Fruit fly (Drosophila melanogaster) whole organism, prepupa: ENCODE data around the gene CG14082.

ENCODE experiments used
- Blimp-1 ChIP-seq: fragments of 200-800 bp; sonication (Bioruptor generic); optimal IDR thresholded peaks from 3 replicates; lab custom pipeline; 2017; ENCODE audit warnings: missing biosample characterization, missing genetic modification characterization, mild to moderate bottlenecking, moderate library complexity, missing genetic modification reagents
- CG10631 ChIP-seq: fragments of 200-800 bp; sonication (Bioruptor generic); optimal IDR thresholded peaks from 2 replicates; lab custom pipeline; 2016; ENCODE audit warnings: missing biosample characterization, missing genetic modification characterization
- CG10669 ChIP-seq: fragments of 200-800 bp; sonication (Bioruptor generic); optimal IDR thresholded peaks from 3 replicates; lab custom pipeline; 2018; ENCODE audit warnings: missing biosample characterization, mild to moderate bottlenecking, missing genetic modification characterization, moderate library complexity
- CG11762 ChIP-seq: fragments of 200-800 bp; sonication (Bioruptor generic); optimal IDR thresholded peaks from 3 replicates; lab custom pipeline; 2016; ENCODE audit warnings: missing biosample characterization, missing genetic modification characterization; ENCODE audit not compliant: insufficient read depth
- CG15336 ChIP-seq: fragments of 200-800 bp; sonication (Bioruptor generic); IDR thresholded peaks from 2 replicates; pipeline ENCODE4 v1.3.6; 2022; ENCODE audit warnings: missing biosample characterization, missing genetic modification characterization
- CG3032 ChIP-seq: fragments of 200-800 bp; optimal IDR thresholded peaks from 2 replicates; lab custom pipeline; 2019; ENCODE audit warnings: missing biosample characterization, mild to moderate bottlenecking, missing genetic modification characterization, moderate library complexity
- CG32006 ChIP-seq: fragments of 200-800 bp; sonication (Bioruptor generic); optimal IDR thresholded peaks from 3 replicates; lab custom pipeline; 2017; ENCODE audit warnings: missing biosample characterization, mild to moderate bottlenecking, missing genetic modification characterization
- CG34406 ChIP-seq: fragments of 200-800 bp; sonication (Bioruptor generic); optimal IDR thresholded peaks from 3 replicates; lab custom pipeline; 2016; ENCODE audit warnings: missing biosample characterization, missing genetic modification characterization
- CG3919 ChIP-seq: fragments of 200-800 bp; sonication (Bioruptor generic); optimal IDR thresholded peaks from 3 replicates; lab custom pipeline; 2016; ENCODE audit warnings: missing biosample characterization, missing genetic modification characterization
- CG4318 ChIP-seq: fragments of 200-800 bp; sonication (Bioruptor generic); optimal IDR thresholded peaks from 3 replicates; lab custom pipeline; 2017; ENCODE audit warnings: missing biosample characterization, mild to moderate bottlenecking, missing genetic modification characterization
- CG6163 ChIP-seq: fragments of 200-800 bp; sonication (Bioruptor generic); IDR thresholded peaks from 3 replicates; pipeline ENCODE4 v1.3.6; 2022; ENCODE audit warnings: missing biosample characterization, missing genetic modification characterization
- CG6792 ChIP-seq: fragments of 200-800 bp; sonication (Bioruptor generic); optimal IDR thresholded peaks from 3 replicates; lab custom pipeline; 2016; ENCODE audit warnings: missing biosample characterization, missing genetic modification characterization
- CG6808 ChIP-seq: fragments of 200-800 bp; sonication (Bioruptor generic); optimal IDR thresholded peaks from 3 replicates; lab custom pipeline; 2017; ENCODE audit warnings: missing biosample characterization, missing genetic modification characterization, mild to moderate bottlenecking, moderate library complexity, missing genetic modification reagents
- CG7368 ChIP-seq: fragments of 200-800 bp; sonication (Bioruptor generic); optimal IDR thresholded peaks from 3 replicates; lab custom pipeline; 2016; ENCODE audit warnings: missing biosample characterization, missing genetic modification characterization
- CG8119 ChIP-seq: fragments of 200-800 bp; sonication (Bioruptor generic); IDR thresholded peaks from 3 replicates; pipeline ENCODE4 v1.3.6; 2022; ENCODE audit warnings: missing biosample characterization, missing genetic modification characterization
- Eip75B ChIP-seq: fragments of 200-800 bp; sonication (Bioruptor generic); optimal IDR thresholded peaks from 3 replicates; lab custom pipeline; 2016; ENCODE audit warnings: missing biosample characterization, missing genetic modification characterization
- Eip78C ChIP-seq: fragments of 200-800 bp; sonication (Bioruptor generic); peaks from one replicate; lab custom pipeline; 2016; ENCODE audit warnings: missing biosample characterization, missing genetic modification characterization
- Ets96B ChIP-seq: fragments of 200-800 bp; optimal IDR thresholded peaks from 2 replicates; lab custom pipeline; 2019; ENCODE audit warnings: missing biosample characterization, mild to moderate bottlenecking, missing genetic modification characterization, moderate library complexity
- Gug ChIP-seq: fragments of 200-800 bp; sonication (Bioruptor generic); IDR thresholded peaks from 2 replicates; pipeline ENCODE4 v1.3.6; 2022; ENCODE audit warnings: missing biosample characterization, missing genetic modification characterization
- Hr39 ChIP-seq: fragments of 200-800 bp; sonication (Bioruptor generic); optimal IDR thresholded peaks from 2 replicates; lab custom pipeline; 2016; ENCODE audit warnings: missing biosample characterization, missing genetic modification characterization
- Hr4 ChIP-seq: fragments of 200-800 bp; sonication (Bioruptor generic); optimal IDR thresholded peaks from 3 replicates; lab custom pipeline; 2016; ENCODE audit warnings: missing biosample characterization, missing genetic modification characterization
- Met ChIP-seq: fragments of 200-800 bp; sonication (Bioruptor generic); optimal IDR thresholded peaks from 3 replicates; lab custom pipeline; 2016; ENCODE audit warnings: missing biosample characterization, missing genetic modification characterization
- OdsH ChIP-seq: fragments of 200-800 bp; sonication (Bioruptor generic); optimal IDR thresholded peaks from 3 replicates; lab custom pipeline; 2016; ENCODE audit warnings: missing biosample characterization, missing genetic modification characterization
- Sox14 ChIP-seq: fragments of 200-800 bp; sonication (Bioruptor generic); optimal IDR thresholded peaks from 3 replicates; lab custom pipeline; 2016; ENCODE audit warnings: missing biosample characterization, missing genetic modification characterization
- Sox15 ChIP-seq: fragments of 200-800 bp; sonication (Bioruptor generic); optimal IDR thresholded peaks from 3 replicates; lab custom pipeline; 2016; ENCODE audit warnings: missing biosample characterization, missing genetic modification characterization
- achi ChIP-seq: fragments of 200-800 bp; sonication (Bioruptor generic); optimal IDR thresholded peaks from 3 replicates; lab custom pipeline; 2016; ENCODE audit warnings: missing biosample characterization, missing genetic modification characterization
- acj6 ChIP-seq: fragments of 200-800 bp; sonication (Bioruptor generic); optimal IDR thresholded peaks from 3 replicates; lab custom pipeline; 2016; ENCODE audit warnings: missing biosample characterization, missing genetic modification characterization
- cyc ChIP-seq: fragments of 200-800 bp; sonication (Bioruptor generic); optimal IDR thresholded peaks from 3 replicates; lab custom pipeline; 2016; ENCODE audit warnings: missing biosample characterization, missing genetic modification characterization
- eg ChIP-seq: fragments of 200-800 bp; sonication (Bioruptor generic); IDR thresholded peaks from 3 replicates; pipeline ENCODE4 v1.3.6; 2022; ENCODE audit warnings: missing biosample characterization, missing genetic modification characterization
- esn ChIP-seq: fragments of 200-800 bp; sonication (Bioruptor generic); optimal IDR thresholded peaks from 2 replicates; lab custom pipeline; 2016; ENCODE audit warnings: missing biosample characterization, mild to moderate bottlenecking, missing genetic modification characterization, moderate library complexity
- fd85E ChIP-seq: fragments of 200-800 bp; sonication (Bioruptor generic); optimal IDR thresholded peaks from 3 replicates; lab custom pipeline; 2016; ENCODE audit warnings: missing biosample characterization, missing genetic modification characterization
- fkh ChIP-seq: fragments of 200-800 bp; sonication (Bioruptor generic); optimal IDR thresholded peaks from 3 replicates; lab custom pipeline; 2017; ENCODE audit warnings: missing biosample characterization, mild to moderate bottlenecking, missing genetic modification characterization, moderate library complexity
- lz ChIP-seq: fragments of 200-800 bp; sonication (Bioruptor generic); optimal IDR thresholded peaks from 3 replicates; lab custom pipeline; 2016; ENCODE audit warnings: missing biosample characterization, missing genetic modification characterization
- net ChIP-seq: fragments of 200-800 bp; sonication (Bioruptor generic); optimal IDR thresholded peaks from 3 replicates; lab custom pipeline; 2016; ENCODE audit warnings: missing biosample characterization, missing genetic modification characterization
- pdm3 ChIP-seq: fragments of 200-800 bp; sonication (Bioruptor generic); optimal IDR thresholded peaks from 3 replicates; lab custom pipeline; 2016; ENCODE audit warnings: missing biosample characterization, missing genetic modification characterization
- salr ChIP-seq, 2 experiments: fragments of 200-800 bp; sonication (Bioruptor generic); optimal IDR thresholded peaks; 3 replicates each; lab custom pipeline; 2016 to 2018; ENCODE audit warnings: missing biosample characterization in 2 of 2, missing genetic modification characterization in 2 of 2, mild to moderate bottlenecking in 1 of 2
- spab ChIP-seq: fragments of 200-800 bp; sonication (Bioruptor generic); optimal IDR thresholded peaks from 2 replicates; lab custom pipeline; 2017; ENCODE audit warnings: missing biosample characterization, mild to moderate bottlenecking, missing genetic modification characterization, missing genetic modification reagents
- ss ChIP-seq, 2 experiments: fragments of 200-800 bp; sonication (Bioruptor generic); optimal IDR thresholded peaks; 2 replicates in 1 of 2; 3 replicates in 1 of 2; lab custom pipeline; 2017 to 2018; ENCODE audit warnings: mild to moderate bottlenecking in 2 of 2, missing biosample characterization in 2 of 2, missing genetic modification characterization in 2 of 2, moderate library complexity in 1 of 2
- svp ChIP-seq: fragments of 200-800 bp; sonication (Bioruptor generic); peaks from one replicate; lab custom pipeline; 2016; ENCODE audit warnings: missing biosample characterization, missing genetic modification characterization

Gene CG14082

dm6 chr3L:19079067-19079466 is 59.7 kb downstream of the CG14082 start (continued):
- TF ChIP-seq Eip75B (GFP tag; lab: Kevin White, UChicago) (no peak), fkh (GFP tag; lab: Kevin White, UChicago) (no peak), CG11762 (no peak), pdm3 (GFP tag; lab: Kevin White, UChicago) (no peak), achi (GFP tag; lab: Kevin White, UChicago) (no peak), Sox14 (GFP tag; lab: Kevin White, UChicago) (no peak), spab (GFP tag; lab: Kevin White, UChicago) (no peak), CG6808 (GFP tag; lab: Kevin White, UChicago) (peak; percentile 10)
- TF ChIP-seq, all 60 proteins: peak for 10

- TF ChIP-seq Ets96B (tag; lab: Kevin White, UChicago) = peak; percentile 23
- peak; percentile 7 for TF ChIP-seq CG3919 (GFP tag; lab: Kevin White, UChicago)
- no peak for TF ChIP-seq Sox15 (GFP tag; lab: Kevin White, UChicago)
- peak; percentile 64 for TF ChIP-seq Eip78C (GFP tag; lab: Kevin White, UChicago)
- TF ChIP-seq Blimp-1 = no peak
- peak; percentile 10 for TF ChIP-seq esn (GFP tag; lab: Kevin White, UChicago)
- peak; percentile 16 for TF ChIP-seq OdsH (GFP tag; lab: Kevin White, UChicago)
- peak; percentile 12 for TF ChIP-seq CG34406 (GFP tag; lab: Kevin White, UChicago)
- TF ChIP-seq eg (GFP tag; lab: Robert Waterston, UW) = peak; percentile 63
- peak; percentile 3 for TF ChIP-seq Hr4
- peak; percentile 6 for TF ChIP-seq CG10669 (GFP tag; lab: Kevin White, UChicago)
- TF ChIP-seq cyc (GFP tag; lab: Kevin White, UChicago) = no peak
- peak; percentile 9 for TF ChIP-seq CG6792 (GFP tag; lab: Kevin White, UChicago)
- TF ChIP-seq Met = peak; percentile 24
- no peak for TF ChIP-seq lz (GFP tag; lab: Kevin White, UChicago)
- TF ChIP-seq CG3032 (tag; lab: Kevin White, UChicago) = peak; percentile 20
- peak; percentile 70 for TF ChIP-seq svp
- TF ChIP-seq CG10631 (GFP tag; lab: Kevin White, UChicago) = peak; percentile 46
- peak in 1 of 2 experiments; percentile 28 for TF ChIP-seq salr (GFP tag; optimal IDR thresholded peaks at IDR 0.05; lab: Kevin White, UChicago)
- peak; percentile 56; the same call in 1 of the 2 replicates for TF ChIP-seq Gug
- TF ChIP-seq CG6163 (GFP tag; lab: Robert Waterston, UW) = peak; percentile 59
- peak; percentile 54; the same call in 2 of the 3 replicates for TF ChIP-seq CG8119 (GFP tag; lab: Robert Waterston, UW)
- TF ChIP-seq Eip75B (GFP tag; lab: Kevin White, UChicago) = no peak
- no peak for TF ChIP-seq Hr39 (GFP tag; lab: Kevin White, UChicago)
- TF ChIP-seq achi (GFP tag; lab: Kevin White, UChicago) = peak; percentile 19
- TF ChIP-seq ss (GFP tag; optimal IDR thresholded peaks at IDR 0.05; lab: Kevin White, UChicago) = no peak
- TF ChIP-seq CG32006 (GFP tag; lab: Kevin White, UChicago) = peak; percentile 57
- peak; percentile 31 for TF ChIP-seq CG4318
- no peak for TF ChIP-seq net
- no peak for TF ChIP-seq CG7368
- TF ChIP-seq CG15336 (GFP tag; lab: Robert Waterston, UW) = peak; percentile 70
- TF ChIP-seq acj6 (GFP tag; lab: Kevin White, UChicago) = peak; percentile 18
Observed at dm6 chr3L:19078444-19078843, 60.3 kb downstream of the CG14082 start.

dm6 chr3L:19075976-19076375 is 62.8 kb downstream of the CG14082 start:
- TF ChIP-seq Hr4 = no peak
- no peak for TF ChIP-seq CG34406 (GFP tag; lab: Kevin White, UChicago)
- TF ChIP-seq Gug = peak; percentile 7; the same call in 1 of the 2 replicates
- TF ChIP-seq Eip78C (GFP tag; lab: Kevin White, UChicago) = peak; percentile 5
- TF ChIP-seq CG3919 (GFP tag; lab: Kevin White, UChicago) = no peak
- TF ChIP-seq fd85E = no peak
